Fruit fly (Drosophila melanogaster) whole organism, embryonic: Measurements from ENCODE around the gene CG9269.

ENCODE experiments used
- CG10274 ChIP-seq: fragments of 200-800 bp; sonication (Bioruptor generic); optimal IDR thresholded peaks from 3 replicates; lab custom pipeline; 2017; ENCODE audit warnings: missing biosample characterization, mild to moderate bottlenecking, missing genetic modification characterization
- CG10543 ChIP-seq: fragments of 200-800 bp; sonication (Bioruptor generic); optimal IDR thresholded peaks from 3 replicates; lab custom pipeline; 2017; ENCODE audit warnings: missing biosample characterization, mild to moderate bottlenecking, missing genetic modification characterization, moderate library complexity
- CG11247 ChIP-seq: fragments of 200-800 bp; sonication (Bioruptor generic); IDR thresholded peaks from 2 replicates; pipeline ENCODE4 v1.3.6; 2022; ENCODE audit warnings: missing biosample characterization, missing genetic modification characterization
- CG11456 ChIP-seq: fragments of 200-800 bp; sonication (Bioruptor generic); IDR thresholded peaks from 3 replicates; pipeline ENCODE4 v1.3.6; 2022; ENCODE audit warnings: missing biosample characterization, missing genetic modification characterization
- CG12769 ChIP-seq: fragments of 200-800 bp; sonication (Bioruptor generic); optimal IDR thresholded peaks from 2 replicates; lab custom pipeline; 2019; ENCODE audit warnings: missing biosample characterization, mild to moderate bottlenecking, missing genetic modification characterization, moderate library complexity
- CG13287 ChIP-seq: fragments of 200-800 bp; sonication (Bioruptor generic); IDR thresholded peaks from 2 replicates; pipeline ENCODE4 v1.3.6; 2022; ENCODE audit warnings: missing biosample characterization, missing genetic modification characterization; ENCODE audit not compliant: partially characterized antibody
- CG13424 ChIP-seq: fragments of 200-800 bp; sonication (Bioruptor generic); optimal IDR thresholded peaks from 2 replicates; lab custom pipeline; 2019; ENCODE audit warnings: missing biosample characterization, mild to moderate bottlenecking, missing genetic modification characterization, moderate library complexity
- CG13894 ChIP-seq: fragments of 200-800 bp; sonication (Bioruptor generic); optimal IDR thresholded peaks from 3 replicates; lab custom pipeline; 2018; ENCODE audit warnings: missing biosample characterization, mild to moderate bottlenecking, missing genetic modification characterization, moderate library complexity
- CG14860 ChIP-seq: fragments of 200-800 bp; sonication (Bioruptor generic); IDR thresholded peaks from 3 replicates; pipeline ENCODE4 v1.3.6; 2022; ENCODE audit warnings: missing biosample characterization, missing genetic modification characterization; ENCODE audit not compliant: partially characterized antibody
- CG1603 ChIP-seq: fragments of 200-800 bp; sonication (Bioruptor generic); optimal IDR thresholded peaks from 2 replicates; lab custom pipeline; 2019; ENCODE audit warnings: missing biosample characterization, mild to moderate bottlenecking, missing genetic modification characterization, moderate library complexity
- CG17612 ChIP-seq: fragments of 200-800 bp; sonication (Bioruptor generic); IDR thresholded peaks from 2 replicates; pipeline ENCODE4 v1.3.6; 2022; ENCODE audit warnings: missing biosample characterization, missing genetic modification characterization
- CG18011 ChIP-seq: fragments of 200-800 bp; sonication (Bioruptor generic); optimal IDR thresholded peaks from 2 replicates; lab custom pipeline; 2017; ENCODE audit warnings: missing biosample characterization, missing genetic modification characterization, mild to moderate bottlenecking, moderate library complexity, missing genotype
- CG4730 ChIP-seq: fragments of 200-800 bp; sonication (Bioruptor generic); IDR thresholded peaks from 2 replicates; pipeline ENCODE4 v1.3.6; 2022; ENCODE audit warnings: missing biosample characterization, missing genetic modification characterization
- CG6175 ChIP-seq: fragments of 200-800 bp; sonication (Bioruptor generic); IDR thresholded peaks from 3 replicates; pipeline ENCODE4 v1.3.6; 2022; ENCODE audit warnings: missing biosample characterization, missing genetic modification characterization
- CG6654 ChIP-seq: fragments of 200-800 bp; sonication (Bioruptor generic); optimal IDR thresholded peaks from 2 replicates; lab custom pipeline; 2017; ENCODE audit warnings: missing biosample characterization, mild to moderate bottlenecking, missing genetic modification characterization
- CG8290 ChIP-seq, 3 experiments: fragments of 200-800 bp; sonication (Bioruptor generic); optimal IDR thresholded peaks; 2 replicates each; lab custom pipeline; 2016 to 2019; ENCODE audit warnings: missing biosample characterization in 3 of 3, missing genetic modification characterization in 3 of 3, mild to moderate bottlenecking in 2 of 3, moderate library complexity in 1 of 3
- Dip2 ChIP-seq: fragments of 200-800 bp; sonication (Bioruptor generic); IDR thresholded peaks from 2 replicates; pipeline ENCODE4 v1.3.6; 2022; ENCODE audit warnings: missing biosample characterization, missing genetic modification characterization
- Ets65A ChIP-seq: fragments of 200-800 bp; sonication (Bioruptor generic); peaks from one replicate; lab custom pipeline; 2016; ENCODE audit warnings: missing biosample characterization, missing genetic modification characterization
- HLH3B ChIP-seq: fragments of 200-800 bp; sonication (Bioruptor generic); IDR thresholded peaks from 2 replicates; pipeline ENCODE4 v1.3.6; 2022; ENCODE audit warnings: missing biosample characterization, missing genetic modification characterization
- HmgD ChIP-seq: fragments of 200-800 bp; sonication (Bioruptor generic); optimal IDR thresholded peaks from 3 replicates; lab custom pipeline; 2016; ENCODE audit warnings: missing biosample characterization, missing genetic modification characterization
- Hr78 ChIP-seq, 2 experiments: fragments of 200-800 bp in 1 of 2; fragments of >200 bp in 1 of 2; sonication (Bioruptor generic) in 1 of 2; optimal IDR thresholded peaks; 2 replicates each; lab custom pipeline; 2017 to 2019; ENCODE audit warnings: missing biosample characterization in 2 of 2, missing genetic modification characterization in 2 of 2, mild to moderate bottlenecking in 1 of 2, moderate library complexity in 1 of 2
- Hsf ChIP-seq: fragments of 200-800 bp; sonication (Bioruptor generic); optimal IDR thresholded peaks from 3 replicates; lab custom pipeline; 2016; ENCODE audit warnings: missing biosample characterization, missing genetic modification characterization
- Jarid2 ChIP-seq: fragments of 200-800 bp; sonication (Bioruptor generic); optimal IDR thresholded peaks from 3 replicates; lab custom pipeline; 2017; ENCODE audit warnings: mild to moderate bottlenecking, missing biosample characterization, missing genetic modification reagents, missing genetic modification characterization
- Lim3 ChIP-seq: fragments of 200-800 bp; sonication (Bioruptor generic); IDR thresholded peaks from 2 replicates; pipeline ENCODE4 v1.3.6; 2022; ENCODE audit warnings: missing biosample characterization, missing genetic modification characterization
- Meics ChIP-seq: fragments of 200-800 bp; sonication (Bioruptor generic); optimal IDR thresholded peaks from 2 replicates; lab custom pipeline; 2017; ENCODE audit warnings: missing biosample characterization, mild to moderate bottlenecking, missing genetic modification characterization
- Mes4 ChIP-seq: fragments of 200-800 bp; sonication (Bioruptor generic); optimal IDR thresholded peaks from 2 replicates; lab custom pipeline; 2016; ENCODE audit warnings: missing biosample characterization, missing genetic modification characterization
- Mrtf ChIP-seq: fragments of 200-800 bp; sonication (Bioruptor generic); IDR thresholded peaks from 3 replicates; pipeline ENCODE4 v1.3.6; 2022; ENCODE audit warnings: missing biosample characterization, missing genetic modification characterization
- Nf-YC ChIP-seq: fragments of 200-800 bp; optimal IDR thresholded peaks from 3 replicates; lab custom pipeline; 2019; ENCODE audit warnings: missing biosample characterization, mild to moderate bottlenecking, missing genetic modification characterization, moderate library complexity
- Sry-β ChIP-seq: fragments of 200-800 bp; sonication (Bioruptor generic); optimal IDR thresholded peaks from 2 replicates; lab custom pipeline; 2018; ENCODE audit warnings: missing biosample characterization, mild to moderate bottlenecking, missing genetic modification characterization, moderate library complexity
- abd-A ChIP-seq: fragments of 200-800 bp; sonication (Bioruptor generic); optimal IDR thresholded peaks from 3 replicates; lab custom pipeline; 2019; ENCODE audit warnings: missing biosample characterization, mild to moderate bottlenecking, missing genetic modification characterization, moderate library complexity
- az2 ChIP-seq: fragments of 200-800 bp; sonication (Bioruptor generic); optimal IDR thresholded peaks from 3 replicates; lab custom pipeline; 2016; ENCODE audit warnings: missing biosample characterization, missing genetic modification characterization
- cad ChIP-seq: fragments of >200 bp; optimal IDR thresholded peaks from 2 replicates; lab custom pipeline; 2017; ENCODE audit warnings: missing biosample characterization, missing genetic modification characterization
- cato ChIP-seq: fragments of 200-800 bp; sonication (Bioruptor generic); optimal IDR thresholded peaks from 2 replicates; lab custom pipeline; 2016; ENCODE audit warnings: missing biosample characterization, missing genetic modification characterization, borderline replicate concordance
- chn ChIP-seq: fragments of 200-800 bp; sonication (Bioruptor generic); optimal IDR thresholded peaks from 2 replicates; lab custom pipeline; 2016; ENCODE audit warnings: missing biosample characterization, missing genetic modification characterization
- dati ChIP-seq: fragments of 200-800 bp; sonication (Bioruptor generic); IDR thresholded peaks from 2 replicates; pipeline ENCODE4 v1.3.6; 2022; ENCODE audit warnings: missing biosample characterization, missing genetic modification characterization
- jumu ChIP-seq: fragments of 200-800 bp; sonication (Bioruptor generic); optimal IDR thresholded peaks from 3 replicates; lab custom pipeline; 2016; ENCODE audit warnings: missing biosample characterization, missing genetic modification characterization
- klu ChIP-seq: fragments of 200-800 bp; sonication (Bioruptor generic); IDR thresholded peaks from 2 replicates; pipeline ENCODE4 v1.3.6; 2022; ENCODE audit warnings: missing biosample characterization, missing genetic modification characterization
- kni ChIP-seq: fragments of 200-800 bp; sonication (Bioruptor generic); optimal IDR thresholded peaks from 3 replicates; lab custom pipeline; 2017; ENCODE audit warnings: mild to moderate bottlenecking, missing biosample characterization, missing genetic modification reagents, missing genetic modification characterization
- luna ChIP-seq: fragments of 200-800 bp; sonication (Bioruptor generic); optimal IDR thresholded peaks from 2 replicates; lab custom pipeline; 2016; ENCODE audit warnings: missing biosample characterization, missing genetic modification characterization
- nau ChIP-seq: fragments of 200-800 bp; sonication (Bioruptor generic); optimal IDR thresholded peaks from 3 replicates; lab custom pipeline; 2017; ENCODE audit warnings: missing biosample characterization, mild to moderate bottlenecking, missing genetic modification characterization, missing genetic modification reagents
- pb ChIP-seq: fragments of 200-800 bp; sonication (Bioruptor generic); optimal IDR thresholded peaks from 3 replicates; lab custom pipeline; 2016; ENCODE audit warnings: missing biosample characterization, missing genetic modification characterization
- pum ChIP-seq: fragments of 200-800 bp; sonication (Bioruptor generic); optimal IDR thresholded peaks from 2 replicates; lab custom pipeline; 2016; ENCODE audit warnings: missing biosample characterization, missing genetic modification characterization
- ranshi ChIP-seq: fragments of 200-800 bp; sonication (Bioruptor generic); IDR thresholded peaks from 2 replicates; pipeline ENCODE4 v1.3.6; 2022; ENCODE audit warnings: missing biosample characterization, missing genetic modification characterization
- sc ChIP-seq, 3 experiments: fragments of >200 bp in 2 of 3; fragments of 200-800 bp in 1 of 3; sonication (Bioruptor generic) in 1 of 3; optimal IDR thresholded peaks; 2 replicates in 2 of 3; 3 replicates in 1 of 3; lab custom pipeline; 2017; ENCODE audit warnings: mild to moderate bottlenecking in 1 of 3, missing biosample characterization in 1 of 3, missing genetic modification characterization in 1 of 3, missing genetic modification reagents in 1 of 3
- schlank ChIP-seq: fragments of 200-800 bp; sonication (Bioruptor generic); optimal IDR thresholded peaks from 2 replicates; lab custom pipeline; 2018; ENCODE audit warnings: missing biosample characterization, mild to moderate bottlenecking, missing genetic modification characterization
- sens ChIP-seq: fragments of 200-800 bp; sonication (Bioruptor generic); peaks from one replicate; lab custom pipeline; 2016; ENCODE audit warnings: missing biosample characterization, missing genetic modification characterization
- tap ChIP-seq: fragments of 200-800 bp; optimal IDR thresholded peaks from 3 replicates; lab custom pipeline; 2019; ENCODE audit warnings: missing biosample characterization, mild to moderate bottlenecking, missing genetic modification characterization, moderate library complexity
- z ChIP-seq: fragments of 200-800 bp; sonication (Bioruptor generic); IDR thresholded peaks from 3 replicates; pipeline ENCODE4 v1.3.6; 2022; ENCODE audit warnings: missing biosample characterization, missing genetic modification characterization

The CG9269 gene

DNA sequence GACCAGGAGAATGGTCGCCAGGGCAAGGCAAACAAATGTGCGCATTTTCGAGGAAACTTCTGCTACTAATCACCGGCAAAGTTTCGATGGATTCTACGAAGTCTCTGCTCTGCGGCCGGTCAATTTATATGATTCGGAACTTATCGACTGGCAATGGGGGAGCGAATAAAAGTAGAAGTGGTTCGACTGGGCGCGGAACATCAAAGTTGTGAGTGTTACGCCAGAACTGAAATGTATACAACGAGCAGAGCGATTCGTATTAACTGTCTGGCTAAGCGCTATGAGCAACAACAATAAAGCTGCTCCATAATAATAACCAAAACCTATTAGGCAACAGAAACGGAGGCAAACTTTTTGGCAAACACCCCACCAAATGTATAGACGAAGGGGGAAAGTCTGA lies 3.4 kb upstream of the CG9269 start, which contains the start of gene CG9757:
Gene CG9757 (minus strand): TSS at position 101 of the 400 bp plus-strand sequence.
- no peak for TF ChIP-seq cad (GFP tag; lab: Kevin White, UChicago)
- no peak for TF ChIP-seq HLH3B
- TF ChIP-seq abd-A (tag; lab: Kevin White, UChicago) = peak; percentile 77
- no peak for TF ChIP-seq pum
- TF ChIP-seq az2 (GFP tag; lab: Kevin White, UChicago) = no peak
- no peak for TF ChIP-seq CG4730
- TF ChIP-seq CG11247 = no peak
- TF ChIP-seq Nf-YC (tag; lab: Kevin White, UChicago) = no peak
- no peak for TF ChIP-seq CG11456 (GFP tag; lab: Robert Waterston, UW)
- no peak for TF ChIP-seq CG1603 (tag; lab: Kevin White, UChicago)
- no peak for TF ChIP-seq pb (GFP tag; lab: Kevin White, UChicago)
- no peak for TF ChIP-seq Lim3 (GFP tag; lab: Robert Waterston, UW)
- peak; percentile 13 for TF ChIP-seq CG13894
- TF ChIP-seq Dip2 = no peak
- no peak for TF ChIP-seq klu
- TF ChIP-seq HmgD (GFP tag; lab: Kevin White, UChicago) = no peak
- no peak for TF ChIP-seq luna (GFP tag; lab: Kevin White, UChicago)

DNA sequence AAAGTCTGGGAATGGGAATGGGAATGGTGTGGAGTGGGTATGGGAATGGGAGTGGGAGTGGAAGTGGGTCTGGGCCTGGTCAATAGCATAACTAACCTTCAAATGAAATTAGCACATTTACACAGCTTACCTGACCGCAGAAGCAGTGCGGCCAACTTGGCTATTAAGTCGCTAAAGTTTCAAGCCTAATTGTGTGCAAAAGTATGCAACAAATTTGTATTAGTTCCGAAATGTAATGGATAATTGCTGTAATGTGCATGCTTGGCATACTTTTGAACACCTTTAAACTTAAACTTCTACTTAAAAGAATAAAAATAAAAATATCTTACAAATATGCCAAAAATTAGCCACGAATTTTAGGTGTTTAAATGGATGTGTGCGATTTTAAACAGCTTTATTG lies 710 bp upstream of the CG9269 start:
- TF ChIP-seq CG12769 (peak; percentile 83), Meics (no peak), sens (GFP tag; lab: Kevin White, UChicago) (peak; percentile 30), Hr78 (GFP tag; optimal IDR thresholded peaks at IDR 0.05; lab: Kevin White, UChicago) (no peak), CG13424 (tag; lab: Kevin White, UChicago) (no peak), nau (GFP tag; lab: Kevin White, UChicago) (no peak), CG13287 (GFP tag; lab: Robert Waterston, UW) (no peak), CG18011 (GFP tag; lab: Kevin White, UChicago) (no peak), CG14860 (GFP tag; lab: Robert Waterston, UW) (0 out of 3 replicates have a peak, but pooled peaks have one; percentile 16), dati (GFP tag; lab: Robert Waterston, UW) (no peak), CG17612 (GFP tag; lab: Robert Waterston, UW) (peak; percentile 82; the same call in 1 of the 2 replicates), Mrtf (GFP tag; lab: Robert Waterston, UW) (0 out of 3 replicates have a peak, but pooled peaks have one; percentile 23), Sry-β (peak; percentile 11), cato (GFP tag; lab: Kevin White, UChicago) (no peak), CG10274 (GFP tag; lab: Kevin White, UChicago) (no peak), CG8290 (GFP tag; optimal IDR thresholded peaks at IDR 0.05; lab: Kevin White, UChicago) (peak; percentile 75), CG8290 (tag; optimal IDR thresholded peaks at IDR 0.05; lab: Kevin White, UChicago) (peak in 1 of 2 experiments; percentile 85), ranshi (GFP tag; lab: Robert Waterston, UW) (no peak)

DNA sequence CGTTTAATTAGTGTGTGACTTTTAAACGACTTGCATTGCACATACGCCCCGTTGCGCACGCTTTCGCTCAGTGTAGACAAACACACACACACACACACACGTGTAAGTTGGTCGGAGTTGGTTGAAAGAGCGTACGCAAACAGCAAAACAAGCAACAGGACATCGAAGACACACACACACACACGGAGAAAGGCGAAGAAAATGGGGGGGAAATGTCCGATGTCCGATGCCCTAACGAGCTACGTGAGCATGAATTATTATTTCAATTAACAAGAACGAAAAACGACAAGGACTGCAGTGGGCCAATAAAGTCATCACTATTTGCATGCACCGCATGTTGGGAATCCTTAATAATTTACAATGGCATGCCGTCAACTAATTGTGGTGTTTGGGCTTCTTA lies 1.5 kb downstream of the CG9269 start:
- TF ChIP-seq Ets65A (peak; percentile 92), schlank (no peak)

DNA sequence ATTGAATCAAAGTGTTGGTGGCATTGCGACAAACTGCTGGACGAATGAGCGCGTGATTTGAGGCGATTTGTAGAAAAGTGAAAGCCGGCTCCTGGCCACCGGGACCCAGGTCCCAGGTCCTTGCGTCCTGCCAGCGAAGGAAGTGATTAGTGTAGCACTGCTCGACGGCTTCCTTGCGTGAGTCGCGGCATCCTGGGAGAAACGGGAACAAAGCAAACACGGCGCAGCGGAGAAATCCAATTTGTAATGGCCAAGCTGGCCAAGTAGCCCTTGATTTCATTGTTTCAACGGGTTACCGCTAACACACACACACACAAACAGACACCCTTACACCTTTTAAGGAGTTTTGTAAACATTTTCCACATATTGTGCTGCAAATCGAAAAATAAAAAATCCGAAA lies 15.9 kb downstream of the CG9269 start, which contains the start of gene CG10841:
Gene CG10841 (plus strand): TSS at position 301 of the 400 bp plus-strand sequence.
- TF ChIP-seq CG6654 (GFP tag; lab: Kevin White, UChicago) (no peak), Jarid2 (GFP tag; lab: Kevin White, UChicago) (no peak), abd-A (tag; lab: Kevin White, UChicago) (no peak), sc (optimal IDR thresholded peaks at IDR 0.05; lab: Kevin White, UChicago) (no peak), sc (GFP tag; optimal IDR thresholded peaks at IDR 0.05; lab: Kevin White, UChicago) (no peak), kni (no peak), Mes4 (GFP tag; lab: Kevin White, UChicago) (no peak), CG6175 (no peak), Sry-β (no peak), z (GFP tag; lab: Robert Waterston, UW) (no peak), jumu (no peak), CG10543 (no peak), Hsf (GFP tag; lab: Kevin White, UChicago) (no peak), chn (GFP tag; lab: Kevin White, UChicago) (no peak), tap (tag; lab: Kevin White, UChicago) (no peak)
